Fruit fly (Drosophila melanogaster): ENCODE results near the gene CG10949.

CG10949 gene

dm6 chr2L:20429458-20429857 lies 12.7 kb upstream of the CG10949 start:
- no peak for TF ChIP-seq Nf-YC (tag; optimal IDR thresholded peaks at IDR 0.05)
- no peak for TF ChIP-seq ranshi (GFP tag; IDR thresholded peaks at IDR 0.05)
- TF ChIP-seq lilli (GFP tag; optimal IDR thresholded peaks at IDR 0.05), result no peak
- TF ChIP-seq CG4282 (GFP tag; optimal IDR thresholded peaks at IDR 0.05), result no peak
- TF ChIP-seq CG4328 (GFP tag; optimal IDR thresholded peaks at IDR 0.05), result no peak
- TF ChIP-seq onecut (GFP tag; IDR thresholded peaks at IDR 0.05), result 0 out of 2 replicates have a peak, but pooled peaks have one; percentile 10
- no peak for TF ChIP-seq so (GFP tag; IDR thresholded peaks at IDR 0.05)
- no peak for TF ChIP-seq MBD-R2 (GFP tag; IDR thresholded peaks at IDR 0.05)
- no peak for TF ChIP-seq Hmx (GFP tag; optimal IDR thresholded peaks at IDR 0.05)
- TF ChIP-seq chn (GFP tag; optimal IDR thresholded peaks at IDR 0.05), result no peak
- TF ChIP-seq E2f1 (GFP tag; IDR thresholded peaks at IDR 0.05), result no peak
- no peak for TF ChIP-seq Mad (GFP tag; optimal IDR thresholded peaks at IDR 0.05)
- TF ChIP-seq Dfd (GFP tag; optimal IDR thresholded peaks at IDR 0.05), result no peak
- peak; percentile 56 for TF ChIP-seq Ets65A (GFP tag)
- no peak for TF ChIP-seq Dll (GFP tag; IDR thresholded peaks at IDR 0.05; ENCODE audit: partially characterized antibody)
- TF ChIP-seq ap (GFP tag; IDR thresholded peaks at IDR 0.05), result no peak
- TF ChIP-seq ems (GFP tag; optimal IDR thresholded peaks at IDR 0.05), result no peak
- no peak for TF ChIP-seq Dek (tag; optimal IDR thresholded peaks at IDR 0.05)
- no peak for TF ChIP-seq btn (GFP tag; optimal IDR thresholded peaks at IDR 0.05)
- peak; percentile 15 to 87 for TF ChIP-seq insv (GFP tag; optimal IDR thresholded peaks at IDR 0.05)
- no peak for TF ChIP-seq CG1603 (tag; optimal IDR thresholded peaks at IDR 0.05)
- no peak for TF ChIP-seq slbo (GFP tag; IDR thresholded peaks at IDR 0.05)
- no peak for TF ChIP-seq pum (GFP tag; optimal IDR thresholded peaks at IDR 0.05)
- TF ChIP-seq lola (GFP tag; optimal IDR thresholded peaks at IDR 0.05), result no peak
- no peak for TF ChIP-seq dpn (GFP tag; optimal IDR thresholded peaks at IDR 0.05)

dm6 chr2L:20428756-20429408 lies 12.2 kb upstream of the CG10949 start:
- TF ChIP-seq CG12942 (GFP tag; optimal IDR thresholded peaks at IDR 0.05) (no peak), Max (GFP tag; optimal IDR thresholded peaks at IDR 0.05) (peak; percentile 24), wdn (GFP tag; IDR thresholded peaks at IDR 0.05) (no peak), CG3847 (GFP tag; IDR thresholded peaks at IDR 0.05) (no peak), CG30020 (tag; optimal IDR thresholded peaks at IDR 0.05) (no peak), yki (optimal IDR thresholded peaks at IDR 0.05) (no peak), Deaf1 (tag; optimal IDR thresholded peaks at IDR 0.05) (peak; percentile 16), dati (GFP tag; IDR thresholded peaks at IDR 0.05) (no peak), CG1832 (GFP tag; optimal IDR thresholded peaks at IDR 0.05) (peak; percentile 93), B-H2 (GFP tag; optimal IDR thresholded peaks at IDR 0.05) (peak; percentile 6), sqz (GFP tag; optimal IDR thresholded peaks at IDR 0.05) (no peak), Lim3 (GFP tag; IDR thresholded peaks at IDR 0.05) (no peak), CG3281 (GFP tag; optimal IDR thresholded peaks at IDR 0.05) (peak; percentile 61), bab2 (GFP tag; optimal IDR thresholded peaks at IDR 0.05) (no peak), CG2199 (GFP tag; IDR thresholded peaks at IDR 0.05) (no peak), Gug (GFP tag; IDR thresholded peaks at IDR 0.05) (no peak), slou (GFP tag; optimal IDR thresholded peaks at IDR 0.05) (no peak), unc-4 (GFP tag; IDR thresholded peaks at IDR 0.05; ENCODE audit: partially characterized antibody) (no peak), CG7987 (GFP tag; optimal IDR thresholded peaks at IDR 0.05) (no peak), CG16813 (GFP tag; IDR thresholded peaks at IDR 0.05; ENCODE audit: partially characterized antibody) (no peak), Drgx (GFP tag; IDR thresholded peaks at IDR 0.05) (no peak), dan (GFP tag; IDR thresholded peaks at IDR 0.05) (no peak), CG2889 (GFP tag; IDR thresholded peaks at IDR 0.05) (no peak), CoRest (tag; optimal IDR thresholded peaks at IDR 0.05) (no peak), CG11456 (GFP tag; IDR thresholded peaks at IDR 0.05) (no peak), Dll (GFP tag; IDR thresholded peaks at IDR 0.05; ENCODE audit: partially characterized antibody) (peak; percentile 35; the same call in 1 of the 4 replicates), Dip3 (GFP tag; optimal IDR thresholded peaks at IDR 0.05) (no peak), E2f2 (GFP tag; IDR thresholded peaks at IDR 0.05) (peak; percentile 85), CG1233 (GFP tag; optimal IDR thresholded peaks at IDR 0.05) (no peak)
